Fruit fly (Drosophila melanogaster): ENCODE data around the gene CG13096.

Gene CG13096

DNA sequence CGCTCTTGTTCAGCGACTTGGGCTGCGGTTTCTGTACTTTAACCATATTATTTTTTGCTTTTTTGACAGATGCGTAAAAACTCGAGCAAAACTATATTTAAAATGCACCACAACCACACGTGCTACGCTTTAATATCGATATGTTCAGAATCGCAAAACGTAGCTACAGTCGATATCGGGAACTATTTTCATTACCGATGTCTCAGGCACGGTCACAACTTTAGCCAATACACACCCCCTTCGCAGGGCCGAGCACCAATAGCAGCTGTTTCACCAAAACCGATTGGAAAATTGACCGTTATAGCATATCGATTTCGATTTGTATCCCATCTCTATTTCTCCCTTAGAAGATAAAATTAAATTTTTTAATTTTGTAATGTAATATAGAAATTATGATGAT, at the start of gene CG13096:
Gene CG13096, minus strand, starts transcription at position 144 of the 400 bp plus-strand sequence.
- TF ChIP-seq noc (tag; optimal IDR thresholded peaks at IDR 0.05): no peak

DNA sequence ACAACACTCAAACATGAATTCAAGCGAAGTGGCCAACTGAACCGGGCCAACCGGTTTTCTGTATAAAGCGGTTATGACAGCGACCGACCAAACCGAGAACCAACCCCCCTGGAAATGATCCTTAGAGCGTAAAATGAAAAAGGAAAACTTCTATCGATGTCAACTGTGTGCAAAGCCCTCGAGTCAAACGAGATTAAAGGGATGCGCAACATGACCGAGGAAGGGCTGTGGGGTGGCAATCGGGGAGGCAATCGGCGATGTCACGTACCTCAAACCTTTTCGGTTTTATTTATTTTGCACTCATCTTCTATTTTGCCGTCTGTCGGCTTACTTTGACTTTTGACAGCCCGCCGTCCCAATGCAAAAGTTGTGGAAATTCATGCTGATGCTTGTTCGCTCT, 44.5 kb upstream of the CG13096 start:
- TF ChIP-seq noc (tag; optimal IDR thresholded peaks at IDR 0.05): no peak

dm6 chr2L:8553789-8554626, 42.3 kb upstream of the CG13096 start:
- TF ChIP-seq noc (tag; optimal IDR thresholded peaks at IDR 0.05): peak; percentile 3

DNA sequence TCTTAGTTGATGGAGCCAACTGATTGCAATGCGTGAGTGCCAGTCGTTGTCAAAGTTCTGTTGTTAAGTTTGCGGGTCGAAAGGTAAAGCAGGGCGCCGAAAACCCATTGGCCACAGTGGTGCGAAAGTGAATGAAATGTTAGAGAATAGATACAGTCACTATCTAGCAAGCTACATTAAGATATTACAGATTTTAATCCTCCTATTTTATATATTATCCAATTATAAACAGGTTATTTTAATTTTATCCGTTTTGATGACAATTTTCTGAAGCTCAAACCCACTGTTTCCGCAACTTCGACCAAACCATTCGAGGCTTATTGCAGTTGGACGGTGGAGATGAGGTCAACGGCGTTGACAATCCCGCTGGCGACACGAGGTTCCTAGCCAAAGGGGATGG, 40.8 kb upstream of the CG13096 start:
- TF ChIP-seq noc (tag; optimal IDR thresholded peaks at IDR 0.05): no peak

DNA sequence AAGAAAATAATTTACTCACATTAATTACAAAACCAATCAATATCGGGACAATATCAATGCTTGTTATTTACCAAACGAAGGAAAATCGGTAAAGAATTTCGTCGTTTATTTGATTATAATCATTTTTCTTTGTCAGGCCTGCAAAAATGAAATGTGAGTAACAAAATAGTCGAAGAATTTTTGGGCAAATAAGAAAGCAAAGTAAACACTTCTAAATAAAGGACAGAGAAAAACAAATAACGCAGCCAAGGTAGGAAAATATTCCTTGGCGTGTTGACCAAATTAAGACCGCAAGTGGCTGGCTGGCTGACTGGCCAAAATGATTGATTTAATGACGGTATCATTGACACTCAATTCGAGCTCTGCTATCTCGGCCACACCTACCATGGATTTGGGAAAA, 36.5 kb upstream of the CG13096 start:
- no peak for TF ChIP-seq noc (tag; optimal IDR thresholded peaks at IDR 0.05)

- TF ChIP-seq noc (tag; optimal IDR thresholded peaks at IDR 0.05): no peak
Measured at dm6 chr2L:8545393-8546100, 33.9 kb upstream of the CG13096 start.

dm6 chr2L:8544636-8545035, 33.0 kb upstream of the CG13096 start:
- no peak for TF ChIP-seq noc (tag; optimal IDR thresholded peaks at IDR 0.05)

- TF ChIP-seq noc (tag; optimal IDR thresholded peaks at IDR 0.05): no peak
Measured at dm6 chr2L:8543731-8544359, 32.2 kb upstream of the CG13096 start.

DNA sequence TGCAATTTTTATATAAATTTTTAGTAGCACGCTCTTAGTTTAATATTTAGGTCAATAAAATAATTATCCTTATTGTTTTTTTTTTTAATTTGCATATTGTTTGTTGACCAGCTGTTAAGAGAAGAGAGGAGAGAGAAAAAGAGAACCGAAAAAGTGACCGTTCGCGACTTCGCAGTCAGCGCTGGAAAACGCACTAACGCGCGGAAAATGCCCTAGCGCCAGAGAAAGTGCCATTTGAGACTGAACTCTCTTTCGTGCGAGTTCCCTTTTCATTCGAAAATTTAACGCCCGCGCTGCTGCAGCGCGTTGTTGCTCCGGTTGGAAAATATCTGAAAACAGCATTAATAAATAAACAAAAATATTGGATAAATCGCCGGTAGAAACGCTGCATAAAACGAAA, 31.4 kb upstream of the CG13096 start:
- TF ChIP-seq noc (tag; optimal IDR thresholded peaks at IDR 0.05): no peak

dm6 chr2L:8542639-8543038, 31.0 kb upstream of the CG13096 start:
- no peak for TF ChIP-seq noc (tag; optimal IDR thresholded peaks at IDR 0.05)

- TF ChIP-seq noc (tag; optimal IDR thresholded peaks at IDR 0.05): no peak
Measured at dm6 chr2L:8542234-8542572, 30.5 kb upstream of the CG13096 start.

DNA sequence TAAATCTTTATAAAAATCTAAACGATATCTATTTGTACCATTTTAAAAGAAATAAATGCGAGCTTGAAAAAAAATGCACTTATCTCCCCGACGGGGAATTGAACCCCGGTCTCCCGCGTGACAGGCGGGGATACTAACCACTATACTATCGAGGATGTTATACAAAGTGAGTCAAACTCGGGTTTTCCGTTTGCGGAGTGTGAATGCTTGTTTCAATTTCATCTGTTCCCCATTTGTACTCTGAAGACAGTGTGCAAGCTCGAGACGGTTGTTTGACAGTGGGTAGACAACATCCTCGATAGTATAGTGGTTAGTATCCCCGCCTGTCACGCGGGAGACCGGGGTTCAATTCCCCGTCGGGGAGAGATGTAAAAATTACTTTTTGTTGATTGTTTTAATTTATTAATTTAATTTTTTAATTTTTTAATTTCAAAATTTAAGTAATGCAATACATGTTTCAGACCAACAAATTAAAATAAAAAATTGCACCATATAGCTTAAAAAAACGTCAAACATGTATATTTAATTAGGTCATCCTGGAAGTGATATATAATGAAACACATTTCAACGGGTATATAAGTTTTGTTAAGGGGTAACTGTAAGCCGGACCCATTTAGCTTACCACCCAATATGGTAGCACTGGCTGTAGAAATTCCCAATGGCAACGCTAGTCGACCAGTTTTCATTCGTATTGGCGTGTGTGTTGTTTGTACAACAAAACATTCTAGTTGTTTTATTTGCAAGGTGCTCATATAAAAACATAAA, 30.0 kb upstream of the CG13096 start, which contains the start of gene Sema1a:
Gene Sema1a, plus strand, starts transcription at position 679 of the 765 bp plus-strand sequence.
- peak; percentile 13 for TF ChIP-seq noc (tag; optimal IDR thresholded peaks at IDR 0.05)

DNA sequence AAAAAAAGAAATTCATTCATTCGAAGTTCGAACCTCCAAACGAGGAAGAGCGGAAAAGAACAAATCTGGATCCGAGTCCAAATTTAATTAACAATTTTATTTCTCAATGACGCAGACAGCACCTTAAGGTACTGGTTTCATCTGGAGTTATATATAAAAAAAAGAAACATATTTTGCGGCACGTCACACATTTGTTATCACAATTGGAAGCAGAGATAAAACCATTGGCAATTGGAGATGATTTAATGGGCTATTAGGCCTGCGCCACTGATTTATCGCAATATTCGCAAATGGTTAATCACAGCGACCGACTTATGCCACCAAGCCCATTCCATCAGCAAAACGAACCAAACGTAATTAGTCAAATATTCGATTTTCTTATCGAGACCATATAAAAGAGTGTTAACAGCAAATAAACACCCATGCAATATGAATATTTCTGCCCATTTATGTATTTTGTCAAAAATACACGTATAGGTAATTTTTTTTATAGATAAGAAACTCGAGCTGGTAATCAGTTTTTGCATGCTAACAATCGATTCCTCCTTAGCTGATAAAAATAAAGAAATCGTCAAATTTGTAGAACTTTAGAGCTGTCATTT, 26.9 kb upstream of the CG13096 start:
- TF ChIP-seq noc (tag; optimal IDR thresholded peaks at IDR 0.05): peak; percentile 13

- peak; percentile 90 for TF ChIP-seq noc (tag; optimal IDR thresholded peaks at IDR 0.05)
Measured at dm6 chr2L:8535394-8536176, 23.9 kb upstream of the CG13096 start.
